Fruit fly (Drosophila melanogaster) whole organism, embryonic: ENCODE results near the gene CG4374.

Experiments used
- Aef1 ChIP-seq: fragments of 200-800 bp; sonication (Bioruptor generic); IDR thresholded peaks from 3 replicates; pipeline ENCODE4 v1.3.6; 2022; ENCODE audit warnings: missing biosample characterization, missing genetic modification characterization
- CG12155 ChIP-seq: fragments of 200-800 bp; sonication (Bioruptor generic); optimal IDR thresholded peaks from 3 replicates; lab custom pipeline; 2016; ENCODE audit warnings: missing biosample characterization, missing genetic modification characterization
- CG15514 ChIP-seq: fragments of 200-800 bp; sonication (Bioruptor generic); optimal IDR thresholded peaks from 3 replicates; lab custom pipeline; 2017; ENCODE audit warnings: missing biosample characterization, missing genetic modification characterization, mild to moderate bottlenecking, moderate library complexity, missing genetic modification reagents
- CG15601 ChIP-seq: fragments of 200-800 bp; sonication (Bioruptor generic); optimal IDR thresholded peaks from 3 replicates; lab custom pipeline; 2019; ENCODE audit warnings: missing biosample characterization, mild to moderate bottlenecking, missing genetic modification characterization, moderate library complexity
- CG17361 ChIP-seq: fragments of 200-800 bp; sonication (Bioruptor generic); IDR thresholded peaks from 3 replicates; pipeline ENCODE4 v1.3.6; 2022; ENCODE audit warnings: missing biosample characterization, missing genetic modification characterization
- CG17912 ChIP-seq: fragments of 200-800 bp; sonication (Bioruptor generic); optimal IDR thresholded peaks from 2 replicates; lab custom pipeline; 2018; ENCODE audit warnings: missing biosample characterization, mild to moderate bottlenecking, missing genetic modification characterization
- CG18011 ChIP-seq: fragments of 200-800 bp; sonication (Bioruptor generic); optimal IDR thresholded peaks from 2 replicates; lab custom pipeline; 2017; ENCODE audit warnings: missing biosample characterization, missing genetic modification characterization, mild to moderate bottlenecking, moderate library complexity, missing genotype
- CG31388 ChIP-seq: fragments of 200-800 bp; sonication (Bioruptor generic); optimal IDR thresholded peaks from 2 replicates; lab custom pipeline; 2016; ENCODE audit warnings: missing biosample characterization, missing genetic modification characterization
- CG4282 ChIP-seq: fragments of 200-800 bp; sonication (Bioruptor generic); optimal IDR thresholded peaks from 2 replicates; lab custom pipeline; 2016; ENCODE audit warnings: missing biosample characterization, missing genetic modification characterization
- CG8089 ChIP-seq: fragments of 200-800 bp; sonication (Bioruptor generic); optimal IDR thresholded peaks from 3 replicates; lab custom pipeline; 2016; ENCODE audit warnings: missing biosample characterization, missing genetic modification characterization
- CG8281 ChIP-seq: fragments of 200-800 bp; sonication (Bioruptor generic); optimal IDR thresholded peaks from 2 replicates; lab custom pipeline; 2018; ENCODE audit warnings: missing biosample characterization, mild to moderate bottlenecking, missing genetic modification characterization, moderate library complexity
- CG8290 ChIP-seq, 3 experiments: fragments of 200-800 bp; sonication (Bioruptor generic); optimal IDR thresholded peaks; 2 replicates each; lab custom pipeline; 2016 to 2019; ENCODE audit warnings: missing biosample characterization in 3 of 3, missing genetic modification characterization in 3 of 3, mild to moderate bottlenecking in 2 of 3, moderate library complexity in 1 of 3
- CG9609 ChIP-seq: fragments of 200-800 bp; sonication (Bioruptor generic); optimal IDR thresholded peaks from 3 replicates; lab custom pipeline; 2016; ENCODE audit warnings: missing biosample characterization, missing genetic modification characterization
- D19A ChIP-seq: fragments of 200-800 bp; optimal IDR thresholded peaks from 3 replicates; lab custom pipeline; 2019; ENCODE audit warnings: missing biosample characterization, mild to moderate bottlenecking, missing genetic modification characterization, moderate library complexity
- GATAe ChIP-seq: fragments of 200-800 bp; sonication (Bioruptor generic); conservative IDR thresholded peaks from 2 replicates; pipeline ENCODE4 v1.3.6; 2022; ENCODE audit warnings: missing biosample characterization, missing genetic modification characterization
- Hr51 ChIP-seq, 2 experiments: fragments of 200-800 bp; sonication (Bioruptor generic); optimal IDR thresholded peaks; 2 replicates in 1 of 2; 3 replicates in 1 of 2; lab custom pipeline; 2016 to 2018; ENCODE audit warnings: missing biosample characterization in 2 of 2, missing genetic modification characterization in 2 of 2, mild to moderate bottlenecking in 1 of 2, moderate library complexity in 1 of 2
- Mrtf ChIP-seq: fragments of 200-800 bp; sonication (Bioruptor generic); IDR thresholded peaks from 3 replicates; pipeline ENCODE4 v1.3.6; 2022; ENCODE audit warnings: missing biosample characterization, missing genetic modification characterization
- Taf1 ChIP-seq: fragments of 200-800 bp; sonication (Bioruptor generic); IDR thresholded peaks from 2 replicates; pipeline ENCODE4 v1.3.6; 2022; ENCODE audit warnings: missing biosample characterization, missing genetic modification characterization
- ab ChIP-seq: fragments of 200-800 bp; sonication (Bioruptor generic); optimal IDR thresholded peaks from 2 replicates; lab custom pipeline; 2016; ENCODE audit warnings: missing biosample characterization, missing genetic modification characterization
- ase ChIP-seq: fragments of 200-800 bp; sonication (Bioruptor generic); IDR thresholded peaks from 3 replicates; pipeline ENCODE4 v1.3.6; 2022; ENCODE audit warnings: missing biosample characterization, missing genetic modification characterization
- cad ChIP-seq: fragments of >200 bp; optimal IDR thresholded peaks from 2 replicates; lab custom pipeline; 2017; ENCODE audit warnings: missing biosample characterization, missing genetic modification characterization
- cas ChIP-seq: fragments of 200-800 bp; sonication (Bioruptor generic); IDR thresholded peaks from 2 replicates; pipeline ENCODE4 v1.3.6; 2022; ENCODE audit warnings: missing biosample characterization, missing genetic modification characterization
- caup ChIP-seq: fragments of 200-800 bp; sonication (Bioruptor generic); optimal IDR thresholded peaks from 3 replicates; lab custom pipeline; 2017; ENCODE audit warnings: missing biosample characterization, mild to moderate bottlenecking, missing genetic modification characterization, moderate library complexity; ENCODE audit not compliant: severe bottlenecking
- chn ChIP-seq: fragments of 200-800 bp; sonication (Bioruptor generic); optimal IDR thresholded peaks from 2 replicates; lab custom pipeline; 2016; ENCODE audit warnings: missing biosample characterization, missing genetic modification characterization
- disco-r ChIP-seq: fragments of 200-800 bp; sonication (Bioruptor generic); optimal IDR thresholded peaks from 2 replicates; lab custom pipeline; 2016; ENCODE audit warnings: missing biosample characterization, missing genetic modification characterization
- en ChIP-seq: fragments of 200-800 bp; sonication (Bioruptor generic); optimal IDR thresholded peaks from 2 replicates; lab custom pipeline; 2016; ENCODE audit warnings: missing biosample characterization, missing genetic modification characterization
- gt ChIP-seq: fragments of 200-800 bp; sonication (Bioruptor generic); IDR thresholded peaks from 2 replicates; pipeline ENCODE4 v1.3.6; 2022; ENCODE audit warnings: missing biosample characterization, missing genetic modification characterization
- lab ChIP-seq: fragments of 200-800 bp; sonication (Bioruptor generic); optimal IDR thresholded peaks from 3 replicates; lab custom pipeline; 2017; ENCODE audit warnings: missing biosample characterization, missing genetic modification characterization, mild to moderate bottlenecking, moderate library complexity, missing genetic modification reagents
- onecut ChIP-seq: fragments of 200-800 bp; sonication (Bioruptor generic); IDR thresholded peaks from 2 replicates; pipeline ENCODE4 v1.3.6; 2022; ENCODE audit warnings: missing biosample characterization, missing genetic modification characterization
- otp ChIP-seq: fragments of 200-800 bp; sonication (Bioruptor generic); IDR thresholded peaks from 3 replicates; pipeline ENCODE4, ENCODE4 v1.3.6; 2022; ENCODE audit warnings: missing biosample characterization, missing genetic modification characterization
- row ChIP-seq: fragments of 200-800 bp; sonication (Bioruptor generic); IDR thresholded peaks from 3 replicates; pipeline ENCODE4 v1.3.6; 2022; ENCODE audit warnings: missing biosample characterization, missing genetic modification characterization
- salm ChIP-seq: fragments of 200-800 bp; sonication (Bioruptor generic); optimal IDR thresholded peaks from 2 replicates; lab custom pipeline; 2018; ENCODE audit warnings: missing biosample characterization, mild to moderate bottlenecking, missing genetic modification characterization
- sc ChIP-seq, 3 experiments: fragments of >200 bp in 2 of 3; fragments of 200-800 bp in 1 of 3; sonication (Bioruptor generic) in 1 of 3; optimal IDR thresholded peaks; 2 replicates in 2 of 3; 3 replicates in 1 of 3; lab custom pipeline; 2017; ENCODE audit warnings: mild to moderate bottlenecking in 1 of 3, missing biosample characterization in 1 of 3, missing genetic modification characterization in 1 of 3, missing genetic modification reagents in 1 of 3
- shn ChIP-seq: fragments of 200-800 bp; sonication (Bioruptor generic); optimal IDR thresholded peaks from 3 replicates; lab custom pipeline; 2016; ENCODE audit warnings: missing biosample characterization, missing genetic modification characterization
- sug ChIP-seq: fragments of 200-800 bp; optimal IDR thresholded peaks from 2 replicates; lab custom pipeline; 2019; ENCODE audit warnings: missing biosample characterization, mild to moderate bottlenecking, missing genetic modification characterization, moderate library complexity
- tll ChIP-seq, 2 experiments: fragments of 200-800 bp in 1 of 2; fragments of >200 bp in 1 of 2; sonication (Bioruptor generic) in 1 of 2; optimal IDR thresholded peaks; 2 replicates each; lab custom pipeline; 2017 to 2019; ENCODE audit warnings: missing biosample characterization in 2 of 2, missing genetic modification characterization in 2 of 2, mild to moderate bottlenecking in 1 of 2, moderate library complexity in 1 of 2
- unc-4 ChIP-seq: fragments of 200-800 bp; sonication (Bioruptor generic); IDR thresholded peaks from 2 replicates; pipeline ENCODE4 v1.3.6; 2022; ENCODE audit warnings: missing biosample characterization, missing genetic modification characterization; ENCODE audit not compliant: partially characterized antibody
- vnd ChIP-seq: fragments of 200-800 bp; sonication (Bioruptor generic); IDR thresholded peaks from 3 replicates; pipeline ENCODE4 v1.3.6; 2022; ENCODE audit warnings: missing biosample characterization, missing genetic modification characterization; ENCODE audit not compliant: partially characterized antibody
- wor ChIP-seq: fragments of 200-800 bp; sonication (Bioruptor generic); IDR thresholded peaks from 2 replicates; pipeline ENCODE4 v1.3.6; 2022; ENCODE audit warnings: missing biosample characterization, missing genetic modification characterization

The CG4374 gene

dm6 chr3R:23507376-23507775, 35.3 kb upstream of the CG4374 start, which contains the start of gene CG34289:
Gene CG34289, minus strand, starts transcription at chr3R:23507476.
- no peak for TF ChIP-seq CG8290 (GFP tag; optimal IDR thresholded peaks at IDR 0.05; lab: Kevin White, UChicago)
- no peak for TF ChIP-seq CG8290 (tag; optimal IDR thresholded peaks at IDR 0.05; lab: Kevin White, UChicago)
- TF ChIP-seq shn = no peak
- TF ChIP-seq ab (GFP tag; lab: Kevin White, UChicago) = no peak
- no peak for TF ChIP-seq CG9609 (GFP tag; lab: Kevin White, UChicago)
- TF ChIP-seq gt (GFP tag; lab: Robert Waterston, UW) = no peak
- no peak for TF ChIP-seq CG17912 (GFP tag; lab: Kevin White, UChicago)
- no peak for TF ChIP-seq disco-r (GFP tag; lab: Kevin White, UChicago)
- no peak for TF ChIP-seq chn (GFP tag; lab: Kevin White, UChicago)

dm6 chr3R:23504760-23505159, 32.7 kb upstream of the CG4374 start:
- no peak for TF ChIP-seq Taf1
- no peak for TF ChIP-seq CG12155
- TF ChIP-seq salm (tag; lab: Kevin White, UChicago) = no peak
- TF ChIP-seq GATAe (GFP tag; lab: Robert Waterston, UW) = no peak
- no peak for TF ChIP-seq CG17361 (GFP tag; lab: Robert Waterston, UW)
- TF ChIP-seq CG31388 (GFP tag; lab: Kevin White, UChicago) = no peak
- no peak for TF ChIP-seq en (GFP tag; lab: Kevin White, UChicago)
- no peak for TF ChIP-seq cad (GFP tag; lab: Kevin White, UChicago)
- no peak for TF ChIP-seq Aef1
- no peak for TF ChIP-seq vnd (GFP tag; lab: Robert Waterston, UW)
- TF ChIP-seq CG8089 (GFP tag; lab: Kevin White, UChicago) = no peak
- no peak for TF ChIP-seq CG15514 (GFP tag; lab: Kevin White, UChicago)
- TF ChIP-seq sc (optimal IDR thresholded peaks at IDR 0.05; lab: Kevin White, UChicago) = no peak
- TF ChIP-seq sc (GFP tag; optimal IDR thresholded peaks at IDR 0.05; lab: Kevin White, UChicago) = no peak
- TF ChIP-seq CG18011 (GFP tag; lab: Kevin White, UChicago) = no peak
- no peak for TF ChIP-seq sug (tag; lab: Kevin White, UChicago)

dm6 chr3R:23503511-23503910, 31.4 kb upstream of the CG4374 start:
- peak; percentile 96 for TF ChIP-seq CG8281 (tag; lab: Kevin White, UChicago)
- no peak for TF ChIP-seq Mrtf (GFP tag; lab: Robert Waterston, UW)

- TF ChIP-seq Hr51 (GFP tag; optimal IDR thresholded peaks at IDR 0.05; lab: Kevin White, UChicago) = no peak
- TF ChIP-seq row = peak; percentile 43; the same call in 1 of the 3 replicates
- peak; percentile 81 for TF ChIP-seq D19A (tag; lab: Kevin White, UChicago)
Measured at dm6 chr3R:23497241-23497640, 25.2 kb upstream of the CG4374 start.

- TF ChIP-seq wor (no peak), Mrtf (GFP tag; lab: Robert Waterston, UW) (no peak), ase (GFP tag; lab: Robert Waterston, UW) (no peak), otp (GFP tag; lab: Robert Waterston, UW) (no peak), CG15601 (tag; lab: Kevin White, UChicago) (no peak), lab (no peak), caup (GFP tag; lab: Kevin White, UChicago) (no peak), onecut (GFP tag; lab: Robert Waterston, UW) (no peak), tll (GFP tag; optimal IDR thresholded peaks at IDR 0.05; lab: Kevin White, UChicago) (no peak), unc-4 (GFP tag; lab: Robert Waterston, UW) (no peak), CG4282 (no peak), cas (no peak)
Measured at dm6 chr3R:23496488-23496887, 24.4 kb upstream of the CG4374 start.
